Worm (Caenorhabditis elegans) whole organism, early embryonic: ENCODE data around the gene sec-5.

Experiments used
- B0310.2 ChIP-seq: sonication (generic microtip); optimal IDR thresholded peaks from 2 replicates; lab custom pipeline; 2016; ENCODE audit warnings: mild to moderate bottlenecking, missing genetic modification characterization, missing compliant biosample characterization
- ama-1 ChIP-seq: fragments of 150-350 bp; optimal IDR thresholded peaks from 2 replicates; lab custom pipeline; 2014
- flt-1 ChIP-seq: fragments of 200-800 bp; sonication (Bioruptor generic); IDR thresholded peaks from 2 replicates; pipeline ENCODE4 v1.3.6; 2022; ENCODE audit warnings: missing genetic modification characterization, missing compliant biosample characterization
- hmbx-1 ChIP-seq: sonication (generic microtip); optimal IDR thresholded peaks from 2 replicates; lab custom pipeline; 2016; ENCODE audit warnings: mild to moderate bottlenecking, missing genetic modification characterization, missing compliant biosample characterization
- hmg-4 ChIP-seq: fragments of 200-800 bp; sonication (Bioruptor generic); optimal IDR thresholded peaks from 2 replicates; lab custom pipeline; 2018; ENCODE audit warnings: mild to moderate bottlenecking, missing genetic modification characterization, missing compliant biosample characterization
- hnd-1 ChIP-seq: sonication (generic microtip); optimal IDR thresholded peaks from 2 replicates; lab custom pipeline; 2016; ENCODE audit warnings: missing genetic modification characterization, missing compliant biosample characterization
- tbx-11 ChIP-seq: fragments of 200-800 bp; sonication (Bioruptor generic); IDR thresholded peaks from 2 replicates; pipeline ENCODE4 v1.3.6; 2022; ENCODE audit warnings: missing genetic modification characterization, missing compliant biosample characterization
- tbx-37 ChIP-seq: fragments of 200-800 bp; sonication (Bioruptor generic); conservative IDR thresholded peaks from 2 replicates; pipeline ENCODE4 v1.3.6; 2022; ENCODE audit warnings: missing genetic modification reagents, missing genetic modification characterization, missing compliant biosample characterization

DNA sequence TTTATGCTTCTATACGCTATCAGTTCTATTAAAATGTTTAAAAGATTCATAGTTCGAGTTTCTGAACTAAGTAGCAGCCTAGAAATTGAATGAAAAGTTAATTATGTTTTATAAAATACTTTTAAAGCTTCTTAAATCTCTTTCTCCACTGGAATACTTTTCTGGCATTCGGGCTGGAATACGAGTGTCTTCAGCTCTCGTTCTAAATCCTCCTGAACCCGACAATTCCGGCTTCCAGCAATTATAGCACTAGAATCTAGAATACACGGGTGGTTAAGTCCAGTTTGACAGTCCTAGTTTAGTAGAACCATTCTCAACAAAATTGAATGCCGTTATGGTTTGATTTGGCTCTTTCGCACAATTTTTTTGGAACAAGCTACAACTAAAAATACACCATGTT is 44.6 kb downstream of the sec-5 start:
- TF ChIP-seq tbx-37 (GFP tag; lab: Robert Waterston, UW): no peak
- TF ChIP-seq ama-1 (lab: Kevin White, UChicago): no peak
- TF ChIP-seq tbx-11 (GFP tag; lab: Robert Waterston, UW): no peak
- TF ChIP-seq hnd-1 (tag; lab: Kevin White, UChicago): no peak
- TF ChIP-seq hmg-4 (GFP tag; lab: Kevin White, UChicago): no peak
- TF ChIP-seq hmbx-1 (tag; lab: Kevin White, UChicago): no peak
- TF ChIP-seq B0310.2: no peak
- no peak for TF ChIP-seq flt-1 (GFP tag; lab: Robert Waterston, UW)
